Worm (Caenorhabditis elegans): ENCODE measurements around the gene Y113G7A.14.

ce11 chrV:20104417-20104816 is 33.8 kb downstream of the Y113G7A.14 start:
- no peak for TF ChIP-seq attf-5 (GFP tag; optimal IDR thresholded peaks at IDR 0.05)
- no peak for TF ChIP-seq tbp1 (GFP tag; optimal IDR thresholded peaks at IDR 0.05)
- no peak for TF ChIP-seq unc-62 (GFP tag; optimal IDR thresholded peaks at IDR 0.05)
- TF ChIP-seq nfyb-1 (GFP tag; IDR thresholded peaks at IDR 0.05): no peak
- no peak for TF ChIP-seq ama-1 (optimal IDR thresholded peaks at IDR 0.05)
- no peak for TF ChIP-seq ama-1 (GFP tag; optimal IDR thresholded peaks at IDR 0.05)
